Fruit fly (Drosophila melanogaster) whole organism, embryonic: ENCODE measurements around the gene gish.

ENCODE experiments used
- Atf-2 ChIP-seq: fragments of 200-800 bp; sonication (Bioruptor generic); optimal IDR thresholded peaks from 2 replicates; lab custom pipeline; 2016; ENCODE audit warnings: missing biosample characterization, missing genetic modification characterization
- Atf6 ChIP-seq: fragments of 200-800 bp; sonication (Bioruptor generic); IDR thresholded peaks from 2 replicates; pipeline ENCODE4 v1.3.6; 2022; ENCODE audit warnings: missing biosample characterization, missing genetic modification characterization
- Bdp1 ChIP-seq: fragments of 200-800 bp; sonication (Bioruptor generic); optimal IDR thresholded peaks from 3 replicates; lab custom pipeline; 2016; ENCODE audit warnings: missing biosample characterization, missing genetic modification characterization
- Bgb ChIP-seq: fragments of 200-800 bp; sonication (Bioruptor generic); IDR thresholded peaks from 2 replicates; pipeline ENCODE4 v1.3.6; 2022; ENCODE audit warnings: missing biosample characterization, missing genetic modification characterization; ENCODE audit not compliant: partially characterized antibody
- CG11723 ChIP-seq: fragments of 200-800 bp; sonication (Bioruptor generic); optimal IDR thresholded peaks from 2 replicates; lab custom pipeline; 2017; ENCODE audit warnings: missing biosample characterization, mild to moderate bottlenecking, missing genetic modification characterization
- CG12155 ChIP-seq: fragments of 200-800 bp; sonication (Bioruptor generic); optimal IDR thresholded peaks from 3 replicates; lab custom pipeline; 2016; ENCODE audit warnings: missing biosample characterization, missing genetic modification characterization
- CG12769 ChIP-seq: fragments of 200-800 bp; sonication (Bioruptor generic); optimal IDR thresholded peaks from 2 replicates; lab custom pipeline; 2019; ENCODE audit warnings: missing biosample characterization, mild to moderate bottlenecking, missing genetic modification characterization, moderate library complexity
- CG13624 ChIP-seq: fragments of 200-800 bp; sonication (Bioruptor generic); optimal IDR thresholded peaks from 2 replicates; lab custom pipeline; 2016; ENCODE audit warnings: missing biosample characterization, missing genetic modification characterization
- CG15696 ChIP-seq: fragments of 200-800 bp; sonication (Bioruptor generic); optimal IDR thresholded peaks from 2 replicates; lab custom pipeline; 2019; ENCODE audit warnings: missing biosample characterization, mild to moderate bottlenecking, missing genetic modification characterization, moderate library complexity
- CG17802 ChIP-seq: fragments of 200-800 bp; sonication (Bioruptor generic); optimal IDR thresholded peaks from 2 replicates; lab custom pipeline; 2018; ENCODE audit warnings: missing biosample characterization, mild to moderate bottlenecking, missing genetic modification characterization, moderate library complexity
- CG30431 ChIP-seq: fragments of 200-800 bp; sonication (Bioruptor generic); optimal IDR thresholded peaks from 2 replicates; lab custom pipeline; 2017; ENCODE audit warnings: missing biosample characterization, missing genetic modification characterization
- CG32767 ChIP-seq: fragments of 200-800 bp; sonication (Bioruptor generic); IDR thresholded peaks from 2 replicates; pipeline ENCODE4 v1.3.6; 2022; ENCODE audit warnings: missing biosample characterization, missing genetic modification characterization
- CG33213 ChIP-seq: fragments of 200-800 bp; sonication (Bioruptor generic); optimal IDR thresholded peaks from 3 replicates; lab custom pipeline; 2016; ENCODE audit warnings: missing biosample characterization, missing genetic modification characterization
- CG7987 ChIP-seq: fragments of 200-800 bp; sonication (Bioruptor generic); optimal IDR thresholded peaks from 2 replicates; lab custom pipeline; 2018; ENCODE audit warnings: missing biosample characterization, mild to moderate bottlenecking, missing genetic modification characterization, moderate library complexity
- CG8478 ChIP-seq: fragments of >200 bp; optimal IDR thresholded peaks from 2 replicates; lab custom pipeline; 2018
- CHES-1-like ChIP-seq: fragments of 200-800 bp; sonication (Bioruptor generic); optimal IDR thresholded peaks from 2 replicates; lab custom pipeline; 2016; ENCODE audit warnings: missing biosample characterization, missing genetic modification characterization
- CrebB ChIP-seq: fragments of 200-800 bp; sonication (Bioruptor generic); optimal IDR thresholded peaks from 3 replicates; lab custom pipeline; 2018; ENCODE audit warnings: missing biosample characterization, mild to moderate bottlenecking, missing genetic modification characterization
- HLH54F ChIP-seq: fragments of 200-800 bp; sonication (Bioruptor generic); optimal IDR thresholded peaks from 3 replicates; lab custom pipeline; 2016; ENCODE audit warnings: missing biosample characterization, missing genetic modification characterization
- Hr3 ChIP-seq: fragments of 200-800 bp; sonication (Bioruptor generic); optimal IDR thresholded peaks from 3 replicates; lab custom pipeline; 2016; ENCODE audit warnings: missing biosample characterization, missing genetic modification characterization
- Hr39 ChIP-seq: fragments of >200 bp; optimal IDR thresholded peaks from 2 replicates; lab custom pipeline; 2017
- Hr51 ChIP-seq, 2 experiments: fragments of 200-800 bp; sonication (Bioruptor generic); optimal IDR thresholded peaks; 2 replicates in 1 of 2; 3 replicates in 1 of 2; lab custom pipeline; 2016 to 2018; ENCODE audit warnings: missing biosample characterization in 2 of 2, missing genetic modification characterization in 2 of 2, mild to moderate bottlenecking in 1 of 2, moderate library complexity in 1 of 2
- Hr78 ChIP-seq, 2 experiments: fragments of 200-800 bp in 1 of 2; fragments of >200 bp in 1 of 2; sonication (Bioruptor generic) in 1 of 2; optimal IDR thresholded peaks; 2 replicates each; lab custom pipeline; 2017 to 2019; ENCODE audit warnings: missing biosample characterization in 2 of 2, missing genetic modification characterization in 2 of 2, mild to moderate bottlenecking in 1 of 2, moderate library complexity in 1 of 2
- Rx ChIP-seq: fragments of 200-800 bp; sonication (Bioruptor generic); IDR thresholded peaks from 2 replicates; pipeline ENCODE4 v1.3.6; 2022; ENCODE audit warnings: missing biosample characterization, missing genetic modification characterization
- Stat92E ChIP-seq, 3 experiments: fragments of >200 bp in 2 of 3; fragments of 200-800 bp in 1 of 3; sonication (Bioruptor generic) in 1 of 3; optimal IDR thresholded peaks; 2 replicates each; lab custom pipeline; 2017 to 2019; ENCODE audit warnings: missing biosample characterization in 3 of 3, missing genetic modification characterization in 3 of 3, mild to moderate bottlenecking in 1 of 3, moderate library complexity in 1 of 3
- amos ChIP-seq: fragments of 200-800 bp; sonication (Bioruptor generic); IDR thresholded peaks from 2 replicates; pipeline ENCODE4 v1.3.6; 2022; ENCODE audit warnings: missing biosample characterization, missing genetic modification characterization; ENCODE audit not compliant: partially characterized antibody
- az2 ChIP-seq: fragments of 200-800 bp; sonication (Bioruptor generic); optimal IDR thresholded peaks from 3 replicates; lab custom pipeline; 2016; ENCODE audit warnings: missing biosample characterization, missing genetic modification characterization
- chif ChIP-seq, 2 experiments: fragments of 200-800 bp; sonication (Bioruptor generic); optimal IDR thresholded peaks; 3 replicates each; lab custom pipeline; 2016; ENCODE audit warnings: missing biosample characterization in 2 of 2, missing genetic modification characterization in 2 of 2
- corto ChIP-seq: fragments of 200-800 bp; sonication (Bioruptor generic); optimal IDR thresholded peaks from 2 replicates; lab custom pipeline; 2016; ENCODE audit warnings: missing biosample characterization, mild to moderate bottlenecking, missing genetic modification characterization, moderate library complexity
- da ChIP-seq: fragments of 200-800 bp; sonication (Bioruptor generic); optimal IDR thresholded peaks from 2 replicates; lab custom pipeline; 2016; ENCODE audit warnings: missing biosample characterization, missing genetic modification characterization
- ems ChIP-seq: fragments of 200-800 bp; sonication (Bioruptor generic); optimal IDR thresholded peaks from 3 replicates; lab custom pipeline; 2016; ENCODE audit warnings: missing biosample characterization, missing genetic modification characterization
- grau ChIP-seq: fragments of 200-800 bp; optimal IDR thresholded peaks from 3 replicates; lab custom pipeline; 2019; ENCODE audit warnings: missing biosample characterization, mild to moderate bottlenecking, missing genetic modification characterization, moderate library complexity
- h ChIP-seq: fragments of >200 bp; optimal IDR thresholded peaks from 2 replicates; lab custom pipeline; 2017
- ind ChIP-seq: fragments of 200-800 bp; sonication (Bioruptor generic); optimal IDR thresholded peaks from 3 replicates; lab custom pipeline; 2016; ENCODE audit warnings: missing biosample characterization, missing genetic modification characterization
- ken ChIP-seq: fragments of 200-800 bp; sonication (Bioruptor generic); IDR thresholded peaks from 3 replicates; pipeline ENCODE4 v1.3.6; 2022; ENCODE audit warnings: missing biosample characterization, missing genetic modification characterization
- lab ChIP-seq: fragments of 200-800 bp; sonication (Bioruptor generic); optimal IDR thresholded peaks from 3 replicates; lab custom pipeline; 2017; ENCODE audit warnings: missing biosample characterization, missing genetic modification characterization, mild to moderate bottlenecking, moderate library complexity, missing genetic modification reagents
- nerfin-2 ChIP-seq: fragments of 200-800 bp; sonication (Bioruptor generic); IDR thresholded peaks from 2 replicates; pipeline ENCODE4 v1.3.6; 2022; ENCODE audit warnings: missing biosample characterization, missing genetic modification characterization; ENCODE audit not compliant: partially characterized antibody
- onecut ChIP-seq: fragments of 200-800 bp; sonication (Bioruptor generic); IDR thresholded peaks from 2 replicates; pipeline ENCODE4 v1.3.6; 2022; ENCODE audit warnings: missing biosample characterization, missing genetic modification characterization
- pho ChIP-seq: fragments of 200-800 bp; sonication (Bioruptor generic); optimal IDR thresholded peaks from 2 replicates; lab custom pipeline; 2016; ENCODE audit warnings: missing biosample characterization, missing genetic modification characterization
- rib ChIP-seq: fragments of 200-800 bp; sonication (Bioruptor generic); IDR thresholded peaks from 2 replicates; pipeline ENCODE4 v1.3.6; 2022; ENCODE audit warnings: missing biosample characterization, missing genetic modification characterization
- sc ChIP-seq, 3 experiments: fragments of >200 bp in 2 of 3; fragments of 200-800 bp in 1 of 3; sonication (Bioruptor generic) in 1 of 3; optimal IDR thresholded peaks; 2 replicates in 2 of 3; 3 replicates in 1 of 3; lab custom pipeline; 2017; ENCODE audit warnings: mild to moderate bottlenecking in 1 of 3, missing biosample characterization in 1 of 3, missing genetic modification characterization in 1 of 3, missing genetic modification reagents in 1 of 3
- sima ChIP-seq: fragments of 200-800 bp; sonication (Bioruptor generic); optimal IDR thresholded peaks from 2 replicates; lab custom pipeline; 2016; ENCODE audit warnings: missing biosample characterization, missing genetic modification characterization
- sqz ChIP-seq: fragments of 200-800 bp; sonication (Bioruptor generic); optimal IDR thresholded peaks from 3 replicates; lab custom pipeline; 2018; ENCODE audit warnings: missing biosample characterization, mild to moderate bottlenecking, missing genetic modification characterization
- tio ChIP-seq: fragments of 200-800 bp; sonication (Bioruptor generic); optimal IDR thresholded peaks from 2 replicates; lab custom pipeline; 2017; ENCODE audit warnings: missing biosample characterization, missing genetic modification characterization, inconsistent platforms
- tup ChIP-seq: fragments of 200-800 bp; sonication (Bioruptor generic); optimal IDR thresholded peaks from 2 replicates; lab custom pipeline; 2016; ENCODE audit warnings: missing biosample characterization, mild to moderate bottlenecking, missing genetic modification characterization, moderate library complexity
- usp ChIP-seq: fragments of >200 bp; optimal IDR thresholded peaks from 2 replicates; lab custom pipeline; 2017; ENCODE audit warnings: missing biosample characterization, missing genetic modification characterization
- vfl ChIP-seq: fragments of 200-800 bp; sonication (Bioruptor generic); optimal IDR thresholded peaks from 2 replicates; lab custom pipeline; 2016; ENCODE audit warnings: missing biosample characterization, missing genetic modification characterization
- vnd ChIP-seq: fragments of 200-800 bp; sonication (Bioruptor generic); IDR thresholded peaks from 3 replicates; pipeline ENCODE4 v1.3.6; 2022; ENCODE audit warnings: missing biosample characterization, missing genetic modification characterization; ENCODE audit not compliant: partially characterized antibody
- z ChIP-seq: fragments of 200-800 bp; sonication (Bioruptor generic); IDR thresholded peaks from 3 replicates; pipeline ENCODE4 v1.3.6; 2022; ENCODE audit warnings: missing biosample characterization, missing genetic modification characterization
- zen ChIP-seq: fragments of 200-800 bp; sonication (Bioruptor generic); optimal IDR thresholded peaks from 3 replicates; lab custom pipeline; 2018; ENCODE audit warnings: missing biosample characterization, mild to moderate bottlenecking, missing genetic modification characterization, moderate library complexity

The gish gene

dm6 chr3R:16235941-16236712 is 36.1 kb upstream of the gish start (continued):
- TF ChIP-seq CG30431 (GFP tag; lab: Kevin White, UChicago) = peak; percentile 94
- TF ChIP-seq CG12155 (GFP tag; lab: Kevin White, UChicago) = peak; percentile 65
- TF ChIP-seq sqz (GFP tag; lab: Kevin White, UChicago) = no peak
- peak; percentile 89 for TF ChIP-seq CG11723 (GFP tag; lab: Kevin White, UChicago)
- no peak for TF ChIP-seq Atf6 (GFP tag; lab: Robert Waterston, UW)
- TF ChIP-seq sc (optimal IDR thresholded peaks at IDR 0.05; lab: Kevin White, UChicago) = no peak
- peak; percentile 96 for TF ChIP-seq sc (GFP tag; optimal IDR thresholded peaks at IDR 0.05; lab: Kevin White, UChicago)
- peak; percentile 38 for TF ChIP-seq CG17802 (tag; lab: Kevin White, UChicago)
- TF ChIP-seq Rx = no peak
- no peak for TF ChIP-seq z (GFP tag; lab: Robert Waterston, UW)
- TF ChIP-seq Hr3 (GFP tag; lab: Kevin White, UChicago) = peak; percentile 94
- peak; percentile 68 for TF ChIP-seq tup (GFP tag; lab: Kevin White, UChicago)
- TF ChIP-seq CG13624 (GFP tag; lab: Kevin White, UChicago) = no peak
- TF ChIP-seq h = no peak
- TF ChIP-seq ken (GFP tag; lab: Robert Waterston, UW) = no peak
- no peak for TF ChIP-seq nerfin-2
- peak in 1 of 2 experiments; percentile 94 for TF ChIP-seq Hr78 (GFP tag; optimal IDR thresholded peaks at IDR 0.05; lab: Kevin White, UChicago)
- TF ChIP-seq CG33213 (GFP tag; lab: Kevin White, UChicago) = no peak
- peak; percentile 33 for TF ChIP-seq da (GFP tag; lab: Kevin White, UChicago)
- TF ChIP-seq Atf-2 (GFP tag; lab: Kevin White, UChicago) = peak; percentile 50
- no peak for TF ChIP-seq CG8478 (lab: Kevin White, UChicago)
- TF ChIP-seq Bgb (GFP tag; lab: Robert Waterston, UW) = no peak
- peak in 1 of 3 experiments; percentile 65 for TF ChIP-seq Stat92E (GFP tag; optimal IDR thresholded peaks at IDR 0.05; lab: Kevin White, UChicago)
- peak; percentile 82 for TF ChIP-seq ind (GFP tag; lab: Kevin White, UChicago)
- peak; percentile 90 for TF ChIP-seq grau (tag; lab: Kevin White, UChicago)
- peak; percentile 71 for TF ChIP-seq zen
- TF ChIP-seq lab (GFP tag; lab: Kevin White, UChicago) = peak; percentile 81
- TF ChIP-seq CG7987 = no peak
- no peak for TF ChIP-seq pho (GFP tag; lab: Kevin White, UChicago)
- peak; percentile 10 to 58 for TF ChIP-seq chif (GFP tag; optimal IDR thresholded peaks at IDR 0.05; lab: Kevin White, UChicago)
- peak; percentile 69 for TF ChIP-seq HLH54F
- peak; percentile 69 for TF ChIP-seq Bdp1 (GFP tag; lab: Kevin White, UChicago)
- TF ChIP-seq tio (GFP tag; lab: Kevin White, UChicago) = peak; percentile 83
- no peak for TF ChIP-seq CG32767 (GFP tag; lab: Robert Waterston, UW)
- TF ChIP-seq usp (GFP tag; lab: Kevin White, UChicago) = no peak
- TF ChIP-seq CG12769 (tag; lab: Kevin White, UChicago) = peak; percentile 99
- TF ChIP-seq Hr39 (lab: Kevin White, UChicago) = no peak
- TF ChIP-seq rib (GFP tag; lab: Robert Waterston, UW) = no peak
- peak; percentile 90 for TF ChIP-seq CG15696
- TF ChIP-seq CHES-1-like (GFP tag; lab: Kevin White, UChicago) = peak; percentile 31
- no peak for TF ChIP-seq vnd
- peak; percentile 87 for TF ChIP-seq az2 (GFP tag; lab: Kevin White, UChicago)
- TF ChIP-seq vfl = no peak
- no peak for TF ChIP-seq corto (GFP tag; lab: Kevin White, UChicago)
- no peak for TF ChIP-seq amos (GFP tag; lab: Robert Waterston, UW)
- TF ChIP-seq ems (GFP tag; lab: Kevin White, UChicago) = peak; percentile 33
- no peak for TF ChIP-seq sima
- TF ChIP-seq onecut (GFP tag; lab: Robert Waterston, UW) = peak; percentile 65
- TF ChIP-seq CrebB (tag; lab: Kevin White, UChicago) = no peak
- TF ChIP-seq Hr51 (GFP tag; optimal IDR thresholded peaks at IDR 0.05; lab: Kevin White, UChicago) = peak; percentile 74 to 94
